Worm (Caenorhabditis elegans): ENCODE measurements around the gene ham-3.

The ham-3 gene

ce11 chrIII:10150710-10151109 lies 30.1 kb downstream of the ham-3 start:
- TF ChIP-seq ceh-91 (GFP tag; IDR thresholded peaks at IDR 0.05), result no peak
- no peak for TF ChIP-seq nhr-179 (tag; optimal IDR thresholded peaks at IDR 0.05)
- TF ChIP-seq ztf-3 (GFP tag; optimal IDR thresholded peaks at IDR 0.05), result no peak
- no peak for TF ChIP-seq snpc-3.4 (tag; optimal IDR thresholded peaks at IDR 0.05)
- no peak for TF ChIP-seq hmg-20 (GFP tag; IDR thresholded peaks at IDR 0.05)
- no peak for TF ChIP-seq Y53G8AR.9 (GFP tag; conservative IDR thresholded peaks at IDR 0.05)
- TF ChIP-seq attf-5 (GFP tag; optimal IDR thresholded peaks at IDR 0.05), result no peak
- TF ChIP-seq nhr-120 (GFP tag; IDR thresholded peaks at IDR 0.05), result no peak
- TF ChIP-seq hlh-26 (GFP tag; conservative IDR thresholded peaks at IDR 0.05), result no peak
- TF ChIP-seq die-1 (tag; optimal IDR thresholded peaks at IDR 0.05), result no peak
- TF ChIP-seq dpl-1 (GFP tag; optimal IDR thresholded peaks at IDR 0.05), result no peak
- TF ChIP-seq B0336.3 (GFP tag; IDR thresholded peaks at IDR 0.05), result no peak
- TF ChIP-seq sdz-38 (tag; optimal IDR thresholded peaks at IDR 0.05), result no peak
- TF ChIP-seq dpff-1 (tag; optimal IDR thresholded peaks at IDR 0.05), result no peak
- no peak for TF ChIP-seq rec-8 (tag; optimal IDR thresholded peaks at IDR 0.05)
- no peak for TF ChIP-seq snpc-1.1 (tag; optimal IDR thresholded peaks at IDR 0.05; ENCODE audit: insufficient read depth)
- no peak for TF ChIP-seq F23B12.7 (tag; optimal IDR thresholded peaks at IDR 0.05; ENCODE audit: insufficient read depth)
- TF ChIP-seq snpc-1.3 (tag; optimal IDR thresholded peaks at IDR 0.05; ENCODE audit: insufficient read depth), result no peak

ce11 chrIII:10151719-10152118 lies 31.1 kb downstream of the ham-3 start:
- no peak for TF ChIP-seq lag-1 (GFP tag; IDR thresholded peaks at IDR 0.05)
- TF ChIP-seq ccch-3 (GFP tag; optimal IDR thresholded peaks at IDR 0.05), result no peak
- no peak for TF ChIP-seq rec-8 (tag; optimal IDR thresholded peaks at IDR 0.05)
- peak; percentile 14 for TF ChIP-seq attf-5 (GFP tag; optimal IDR thresholded peaks at IDR 0.05)
- TF ChIP-seq nhr-120 (GFP tag; IDR thresholded peaks at IDR 0.05), result no peak
- no peak for TF ChIP-seq ekl-4 (GFP tag; IDR thresholded peaks at IDR 0.05)
- TF ChIP-seq lin-35 (GFP tag; optimal IDR thresholded peaks at IDR 0.05), result no peak
- no peak for TF ChIP-seq F57A8.1 (GFP tag; optimal IDR thresholded peaks at IDR 0.05)
- no peak for TF ChIP-seq Y67H2A.10 (GFP tag; conservative IDR thresholded peaks at IDR 0.05)
- no peak for TF ChIP-seq ZK185.1 (tag; optimal IDR thresholded peaks at IDR 0.05; ENCODE audit: poor library complexity, severe bottlenecking)
- TF ChIP-seq lir-1 (GFP tag; conservative IDR thresholded peaks at IDR 0.05), result no peak
- TF ChIP-seq egrh-3 (GFP tag; IDR thresholded peaks at IDR 0.05), result no peak
- TF ChIP-seq B0261.1 (tag; optimal IDR thresholded peaks at IDR 0.05), result no peak
- TF ChIP-seq sptf-2 (GFP tag; optimal IDR thresholded peaks at IDR 0.05), result no peak
- TF ChIP-seq Y53F4B.3 (GFP tag; IDR thresholded peaks at IDR 0.05), result no peak
- TF ChIP-seq F23B12.7 (tag; optimal IDR thresholded peaks at IDR 0.05; ENCODE audit: insufficient read depth), result no peak
- no peak for TF ChIP-seq Y95B8A.8 (GFP tag; IDR thresholded peaks at IDR 0.05)
- no peak for TF ChIP-seq ztf-18 (tag; optimal IDR thresholded peaks at IDR 0.05)
- no peak for TF ChIP-seq lsy-27 (tag; optimal IDR thresholded peaks at IDR 0.05; ENCODE audit: borderline replicate concordance, insufficient read depth)
- TF ChIP-seq ztf-26 (tag; optimal IDR thresholded peaks at IDR 0.05), result no peak
- TF ChIP-seq tbp1 (GFP tag; optimal IDR thresholded peaks at IDR 0.05), result no peak
- TF ChIP-seq cebp-1 (GFP tag; IDR thresholded peaks at IDR 0.05), result no peak
- TF ChIP-seq cebp-1 (tag; optimal IDR thresholded peaks at IDR 0.05), result peak; percentile 38
- TF ChIP-seq K12H6.12 (tag; optimal IDR thresholded peaks at IDR 0.05), result peak; percentile 72
- 0 out of 2 replicates have a peak, but pooled peaks have one; percentile 14 for TF ChIP-seq mcd-1 (GFP tag; IDR thresholded peaks at IDR 0.05)
- TF ChIP-seq zfh-2 (GFP tag; conservative IDR thresholded peaks at IDR 0.05), result peak; percentile 88
- TF ChIP-seq ama-1 (optimal IDR thresholded peaks at IDR 0.05), result no peak
- no peak for TF ChIP-seq ama-1 (GFP tag; optimal IDR thresholded peaks at IDR 0.05)
- no peak for TF ChIP-seq Y53G8AR.9 (GFP tag; conservative IDR thresholded peaks at IDR 0.05)
- TF ChIP-seq die-1 (tag; optimal IDR thresholded peaks at IDR 0.05), result no peak
- no peak for TF ChIP-seq F22D6.2 (tag; optimal IDR thresholded peaks at IDR 0.05)
- TF ChIP-seq madf-8 (GFP tag; conservative IDR thresholded peaks at IDR 0.05), result no peak
- no peak for TF ChIP-seq tbx-9 (tag; optimal IDR thresholded peaks at IDR 0.05; ENCODE audit: borderline replicate concordance)
- TF ChIP-seq F33H1.4 (GFP tag; IDR thresholded peaks at IDR 0.05), result no peak
- TF ChIP-seq hlh-26 (GFP tag; conservative IDR thresholded peaks at IDR 0.05), result no peak
- TF ChIP-seq nfya-2 (GFP tag; IDR thresholded peaks at IDR 0.05), result no peak

Data from whole organism, young adult.